Worm (Caenorhabditis elegans): ENCODE results near the gene manf-1.
"Not testable (repeated sequence)": the region's sequence is repeated elsewhere in the genome, so short reads cannot be mapped to it uniquely, and the experiment has no call there.

DNA sequence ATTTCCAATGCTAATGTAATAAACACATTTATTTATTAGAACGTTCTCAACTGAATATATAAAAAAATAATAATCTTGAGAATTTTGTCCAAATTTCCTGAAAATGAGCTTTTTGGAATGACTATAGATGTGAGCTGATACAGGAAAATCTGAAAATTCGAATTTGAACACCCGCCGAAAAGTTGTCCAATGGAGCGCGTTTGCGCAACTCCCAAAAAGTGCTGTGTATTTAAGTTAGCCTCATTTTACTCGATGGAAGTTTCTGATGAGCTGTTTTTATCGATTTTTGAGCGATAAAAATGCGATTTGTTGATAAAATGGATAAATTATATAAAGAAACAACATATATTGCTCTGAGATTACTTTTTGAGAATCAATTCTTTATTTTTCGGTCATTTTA, 26.2 kb downstream of the manf-1 start:
- TF ChIP-seq nhr-10 (tag; optimal IDR thresholded peaks at IDR 0.05); mes-2 (tag; optimal IDR thresholded peaks at IDR 0.05; ENCODE audit: poor library complexity, severe bottlenecking); pha-4 (GFP tag; IDR thresholded peaks at IDR 0.05); pha-4 (tag; optimal IDR thresholded peaks at IDR 0.05); mep-1 (tag; optimal IDR thresholded peaks at IDR 0.05); nhr-76 (tag; optimal IDR thresholded peaks at IDR 0.05); unc-39 (tag; optimal IDR thresholded peaks at IDR 0.05): not testable (repeated sequence)
